Fruit fly (Drosophila melanogaster): ENCODE data around the gene CG11656.

Gene CG11656

dm6 chr3R:13030257-13031173, 20.8 kb downstream of the CG11656 start, which contains the start of the genes CG46281 and CG46280:
Gene CG46281 (minus strand): TSS chr3R:13030307.
Gene CG46280 (minus strand): TSS chr3R:13030659.
- TF ChIP-seq scrt (GFP tag; optimal IDR thresholded peaks at IDR 0.05) (no peak), CG4424 (GFP tag; optimal IDR thresholded peaks at IDR 0.05) (peak; percentile 20), B-H1 (GFP tag; IDR thresholded peaks at IDR 0.05) (no peak), tx (GFP tag; optimal IDR thresholded peaks at IDR 0.05) (no peak), tio (GFP tag; optimal IDR thresholded peaks at IDR 0.05) (no peak), CG3847 (GFP tag; IDR thresholded peaks at IDR 0.05) (0 out of 2 replicates have a peak, but pooled peaks have one; percentile 36), onecut (GFP tag; IDR thresholded peaks at IDR 0.05) (no peak), tin (GFP tag; optimal IDR thresholded peaks at IDR 0.05) (peak; percentile 29), CkIIα-i1 (GFP tag; IDR thresholded peaks at IDR 0.05) (no peak), fd3F (GFP tag; optimal IDR thresholded peaks at IDR 0.05) (no peak), C15 (GFP tag; IDR thresholded peaks at IDR 0.05) (no peak), CG11093 (GFP tag; IDR thresholded peaks at IDR 0.05) (no peak), lbe (GFP tag; optimal IDR thresholded peaks at IDR 0.05) (peak; percentile 15), prd (optimal IDR thresholded peaks at IDR 0.05) (no peak), prd (GFP tag; IDR thresholded peaks at IDR 0.05) (no peak), Hr39 (optimal IDR thresholded peaks at IDR 0.05) (no peak), gsb-n (tag; optimal IDR thresholded peaks at IDR 0.05) (no peak), corto (GFP tag; optimal IDR thresholded peaks at IDR 0.05) (no peak), CG15696 (tag; optimal IDR thresholded peaks at IDR 0.05) (no peak), Doc3 (GFP tag; IDR thresholded peaks at IDR 0.05; ENCODE audit: partially characterized antibody) (0 out of 3 replicates have a peak, but pooled peaks have one; percentile 43), Rx (GFP tag; IDR thresholded peaks at IDR 0.05) (no peak), chinmo (GFP tag; IDR thresholded peaks at IDR 0.05; ENCODE audit: partially characterized antibody) (no peak), stc (GFP tag; IDR thresholded peaks at IDR 0.05) (no peak), Atf3 (GFP tag; optimal IDR thresholded peaks at IDR 0.05) (no peak), ci (GFP tag; IDR thresholded peaks at IDR 0.05) (no peak), Rfx (GFP tag; IDR thresholded peaks at IDR 0.05) (no peak), fd102C (GFP tag; optimal IDR thresholded peaks at IDR 0.05) (no peak), ap (GFP tag; IDR thresholded peaks at IDR 0.05) (no peak), Fer2 (tag; optimal IDR thresholded peaks at IDR 0.05) (no peak), shn (GFP tag; optimal IDR thresholded peaks at IDR 0.05) (peak; percentile 12), NFAT (GFP tag; IDR thresholded peaks at IDR 0.05) (no peak), eyg (GFP tag; optimal IDR thresholded peaks at IDR 0.05) (peak; percentile 21), sens (GFP tag) (peak; percentile 93), trh (GFP tag; optimal IDR thresholded peaks at IDR 0.05) (no peak), CG4730 (GFP tag; IDR thresholded peaks at IDR 0.05) (no peak), sna (GFP tag; IDR thresholded peaks at IDR 0.05; ENCODE audit: partially characterized antibody) (0 out of 2 replicates have a peak, but pooled peaks have one; percentile 53), ttk (GFP tag; IDR thresholded peaks at IDR 0.05) (no peak), CG17328 (GFP tag; IDR thresholded peaks at IDR 0.05) (no peak), E2f1 (GFP tag; IDR thresholded peaks at IDR 0.05) (no peak), CG18476 (GFP tag; optimal IDR thresholded peaks at IDR 0.05) (no peak), toy (GFP tag; IDR thresholded peaks at IDR 0.05) (no peak), Chrac-16 (GFP tag; optimal IDR thresholded peaks at IDR 0.05) (peak; percentile 32), bowl (GFP tag; IDR thresholded peaks at IDR 0.05) (no peak), exex (tag; optimal IDR thresholded peaks at IDR 0.05) (no peak), CG11504 (tag; optimal IDR thresholded peaks at IDR 0.05) (no peak), fd96Cb (tag; optimal IDR thresholded peaks at IDR 0.05) (no peak), chn (GFP tag; optimal IDR thresholded peaks at IDR 0.05) (no peak), Kr (GFP tag; optimal IDR thresholded peaks at IDR 0.05) (no peak), CG6654 (GFP tag; optimal IDR thresholded peaks at IDR 0.05) (no peak), CG12155 (GFP tag; optimal IDR thresholded peaks at IDR 0.05) (no peak), maf-S (GFP tag; optimal IDR thresholded peaks at IDR 0.05) (no peak)

All from whole organism, embryonic.